Worm (Caenorhabditis elegans): Measurements from ENCODE around the gene Y79H2A.3.

DNA sequence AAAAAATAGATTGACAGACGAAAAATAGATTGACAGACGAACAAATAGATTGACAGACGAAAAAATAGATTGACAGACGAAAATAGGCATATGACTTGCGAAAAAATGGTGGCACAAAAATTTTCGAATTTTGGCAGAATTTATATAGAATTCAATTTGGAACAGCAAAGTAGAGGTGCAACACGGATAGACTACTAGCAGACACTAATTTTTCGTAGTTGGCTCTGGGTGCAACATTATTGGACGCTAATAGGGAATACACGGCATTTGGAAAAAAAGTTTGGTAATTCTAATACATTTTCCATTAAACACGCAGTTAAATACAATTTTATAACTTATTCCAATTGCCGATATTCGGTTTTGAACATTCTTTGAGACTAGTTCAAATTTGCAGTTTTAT lies 42.8 kb downstream of the Y79H2A.3 start:
- TF ChIP-seq fkh-10 (GFP tag; optimal IDR thresholded peaks at IDR 0.05) (no peak), nhr-237 (tag; optimal IDR thresholded peaks at IDR 0.05) (no peak), nhr-77 (tag; optimal IDR thresholded peaks at IDR 0.05) (no peak), elt-3 (tag; optimal IDR thresholded peaks at IDR 0.05) (no peak)

All from whole organism, L1 larva.